Worm (Caenorhabditis elegans): ENCODE measurements around the gene dat-1.

DNA sequence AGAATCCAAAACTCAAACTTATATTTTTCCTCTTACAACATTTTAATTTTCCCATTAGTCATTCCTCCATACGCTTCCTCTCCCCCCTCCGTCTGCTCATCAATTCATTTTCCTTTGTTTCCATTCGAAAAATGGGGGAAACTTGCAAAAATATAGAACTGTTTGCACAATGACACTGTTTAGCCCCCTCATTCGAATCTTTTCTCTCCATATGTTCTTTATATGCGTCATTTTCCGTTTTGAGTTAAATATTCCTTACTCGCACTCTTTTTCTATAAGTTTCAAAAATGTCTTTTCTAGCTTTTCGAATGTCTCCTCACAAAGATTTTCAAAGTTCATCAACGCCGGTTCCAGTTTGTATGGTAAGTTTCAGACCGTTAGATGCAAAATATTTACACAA, 14.2 kb downstream of the dat-1 start, which contains the start of gene M01A8.1:
- TF ChIP-seq dmd-4 (tag; optimal IDR thresholded peaks at IDR 0.05) = no peak
- no peak for TF ChIP-seq gmeb-1 (tag; optimal IDR thresholded peaks at IDR 0.05)
- no peak for TF ChIP-seq nhr-237 (tag; optimal IDR thresholded peaks at IDR 0.05)
- no peak for TF ChIP-seq R02D3.7 (tag; optimal IDR thresholded peaks at IDR 0.05)
- TF ChIP-seq nhr-25 (tag; optimal IDR thresholded peaks at IDR 0.05) = no peak
- TF ChIP-seq skn-1 (tag; optimal IDR thresholded peaks at IDR 0.05) = no peak

All from whole organism, L2 larva.